Fruit fly (Drosophila melanogaster): ENCODE results near the gene osi.

DNA sequence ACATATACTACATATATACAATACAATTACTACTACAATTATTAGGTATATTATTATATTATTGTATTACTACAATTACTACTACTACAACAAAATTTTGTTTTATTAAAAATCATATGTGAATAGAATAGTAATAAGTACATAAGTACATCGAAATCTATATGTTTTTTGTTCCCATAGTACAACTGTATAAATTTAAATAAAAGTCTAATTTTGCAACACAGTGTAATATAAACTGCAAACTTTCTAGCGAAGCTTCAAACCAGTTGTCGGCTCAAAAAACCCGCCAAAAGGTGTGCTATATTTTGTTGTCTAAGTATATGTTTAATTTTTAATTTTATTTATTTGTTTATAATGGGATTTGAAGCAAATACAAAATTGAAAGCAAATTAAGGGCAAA is 28.2 kb downstream of the osi start:
- TF ChIP-seq Myc (optimal IDR thresholded peaks at IDR 0.05) = peak; percentile 39
- no peak for TF ChIP-seq Hr83 (GFP tag; optimal IDR thresholded peaks at IDR 0.05; ENCODE audit: poor library complexity, severe bottlenecking)
- no peak for TF ChIP-seq rgr (GFP tag; optimal IDR thresholded peaks at IDR 0.05)
- TF ChIP-seq tai (GFP tag; optimal IDR thresholded peaks at IDR 0.05) = no peak
- TF ChIP-seq psq (GFP tag; optimal IDR thresholded peaks at IDR 0.05) = no peak
- no peak for TF ChIP-seq pan (optimal IDR thresholded peaks at IDR 0.05)
